Worm (Caenorhabditis elegans) whole organism, L3 larva: ENCODE results near the gene F49C5.3.

Source experiments
- elt-2 ChIP-seq: sonication (generic microtip); optimal IDR thresholded peaks from 2 replicates; lab custom pipeline; 2016; ENCODE audit warnings: missing genetic modification reagents, mild to moderate bottlenecking, missing genetic modification characterization, missing compliant biosample characterization
- elt-3 ChIP-seq, 3 experiments: fragments of 150-350 bp in 1 of 3; sonication (generic microtip) in 2 of 3; optimal IDR thresholded peaks; 2 replicates in 2 of 3; 4 replicates in 1 of 3; lab custom pipeline; 2014 to 2017; ENCODE audit warnings: missing biosample characterization in 3 of 3, missing genetic modification characterization in 3 of 3
- fkh-2 ChIP-seq: fragments of 150-350 bp; optimal IDR thresholded peaks from 2 replicates; lab custom pipeline; 2014; ENCODE audit warnings: missing biosample characterization, missing genetic modification reagents, missing genetic modification characterization
- lin-15B ChIP-seq: fragments of 150-350 bp; optimal IDR thresholded peaks from 2 replicates; lab custom pipeline; 2014; ENCODE audit warnings: missing biosample characterization, missing genetic modification characterization
- mdl-1 ChIP-seq: fragments of 150-350 bp; optimal IDR thresholded peaks from 2 replicates; lab custom pipeline; 2014; ENCODE audit warnings: missing biosample characterization, missing genetic modification characterization
- nfya-1 ChIP-seq: sonication (generic microtip); optimal IDR thresholded peaks from 2 replicates; lab custom pipeline; 2017; ENCODE audit warnings: missing genetic modification characterization, mild to moderate bottlenecking, missing compliant biosample characterization, antibody characterized with exemption, moderate library complexity; ENCODE audit not compliant: insufficient read depth
- nhr-237 ChIP-seq: fragments of 150-350 bp; optimal IDR thresholded peaks from 2 replicates; lab custom pipeline; 2014; ENCODE audit warnings: missing biosample characterization, missing genetic modification characterization
- nhr-25 ChIP-seq: sonication (generic microtip); optimal IDR thresholded peaks from 2 replicates; lab custom pipeline; 2017; ENCODE audit warnings: missing biosample characterization, missing genetic modification characterization
- pha-4 ChIP-seq: fragments of 150-350 bp; optimal IDR thresholded peaks from 2 replicates; lab custom pipeline; 2014; ENCODE audit warnings: missing biosample characterization, missing genetic modification reagents, missing genetic modification characterization
- skn-1 ChIP-seq: fragments of 150-350 bp; optimal IDR thresholded peaks from 2 replicates; lab custom pipeline; 2014; ENCODE audit warnings: missing biosample characterization, missing genetic modification characterization
- snpc-4 ChIP-seq: fragments of 150-350 bp; optimal IDR thresholded peaks from 2 replicates; lab custom pipeline; 2014; ENCODE audit warnings: missing biosample characterization, missing genetic modification characterization
- unc-62 ChIP-seq: fragments of 150-350 bp; sonication (generic microtip); optimal IDR thresholded peaks from 4 replicates; lab custom pipeline; 2014; ENCODE audit warnings: missing biosample characterization, missing genetic modification reagents, missing genetic modification characterization

- no peak for TF ChIP-seq nhr-237 (tag; lab: Kevin White, UChicago)
- TF ChIP-seq unc-62 (GFP tag; lab: Kevin White, UChicago): no peak
- TF ChIP-seq skn-1 (tag; lab: Kevin White, UChicago): no peak
- no peak for TF ChIP-seq nfya-1 (tag; lab: Kevin White, UChicago)
- no peak for TF ChIP-seq elt-3 (tag; optimal IDR thresholded peaks at IDR 0.05; lab: Kevin White, UChicago)
- TF ChIP-seq fkh-2 (tag; lab: Kevin White, UChicago): no peak
- no peak for TF ChIP-seq lin-15B
- no peak for TF ChIP-seq elt-2 (tag; lab: Kevin White, UChicago)
- no peak for TF ChIP-seq pha-4
- no peak for TF ChIP-seq nhr-25
- TF ChIP-seq mdl-1 (tag; lab: Kevin White, UChicago): no peak
- no peak for TF ChIP-seq snpc-4 (tag; lab: Kevin White, UChicago)
Observed at ce11 chrII:12544533-12544932, 8.2 kb downstream of the F49C5.3 start, which contains the start of gene F49C5.9.
